Fruit fly (Drosophila melanogaster) whole organism, embryonic: Measurements from ENCODE around the gene PolE2.

Experiments
- Asciz ChIP-seq: fragments of 200-800 bp; sonication (Bioruptor generic); optimal IDR thresholded peaks from 2 replicates; lab custom pipeline; 2017; ENCODE audit warnings: missing biosample characterization, mild to moderate bottlenecking, missing genetic modification characterization, missing genetic modification reagents
- Bgb ChIP-seq: fragments of 200-800 bp; sonication (Bioruptor generic); IDR thresholded peaks from 2 replicates; pipeline ENCODE4 v1.3.6; 2022; ENCODE audit warnings: missing biosample characterization, missing genetic modification characterization; ENCODE audit not compliant: partially characterized antibody
- CG1024 ChIP-seq: fragments of 200-800 bp; sonication (Bioruptor generic); IDR thresholded peaks from 2 replicates; pipeline ENCODE4 v1.3.6; 2022; ENCODE audit warnings: missing biosample characterization, missing genetic modification characterization
- CG12219 ChIP-seq: fragments of 200-800 bp; sonication (Bioruptor generic); optimal IDR thresholded peaks from 3 replicates; lab custom pipeline; 2018; ENCODE audit warnings: missing biosample characterization, mild to moderate bottlenecking, missing genetic modification characterization
- CG12391 ChIP-seq: fragments of 200-800 bp; sonication (Bioruptor generic); optimal IDR thresholded peaks from 3 replicates; lab custom pipeline; 2018; ENCODE audit warnings: missing biosample characterization, mild to moderate bottlenecking, missing genetic modification characterization, moderate library complexity
- CG17186 ChIP-seq: fragments of 200-800 bp; sonication (Bioruptor generic); optimal IDR thresholded peaks from 3 replicates; lab custom pipeline; 2017; ENCODE audit warnings: missing biosample characterization, missing genetic modification reagents, missing genetic modification characterization
- CG18011 ChIP-seq: fragments of 200-800 bp; sonication (Bioruptor generic); optimal IDR thresholded peaks from 2 replicates; lab custom pipeline; 2017; ENCODE audit warnings: missing biosample characterization, missing genetic modification characterization, mild to moderate bottlenecking, moderate library complexity, missing genotype
- CG1832 ChIP-seq: fragments of 200-800 bp; sonication (Bioruptor generic); optimal IDR thresholded peaks from 2 replicates; lab custom pipeline; 2017; ENCODE audit warnings: missing biosample characterization, mild to moderate bottlenecking, missing genetic modification characterization, inconsistent platforms
- CG18476 ChIP-seq: fragments of 200-800 bp; sonication (Bioruptor generic); optimal IDR thresholded peaks from 2 replicates; lab custom pipeline; 2016; ENCODE audit warnings: missing biosample characterization, mild to moderate bottlenecking, missing genetic modification characterization
- CG18619 ChIP-seq: fragments of 200-800 bp; sonication (Bioruptor generic); optimal IDR thresholded peaks from 3 replicates; lab custom pipeline; 2017; ENCODE audit warnings: missing biosample characterization, mild to moderate bottlenecking, missing genetic modification characterization
- CG2116 ChIP-seq: fragments of 200-800 bp; sonication (Bioruptor generic); optimal IDR thresholded peaks from 3 replicates; lab custom pipeline; 2018; ENCODE audit warnings: missing biosample characterization, mild to moderate bottlenecking, missing genetic modification characterization
- CG33557 ChIP-seq: fragments of 200-800 bp; sonication (Bioruptor generic); optimal IDR thresholded peaks from 2 replicates; lab custom pipeline; 2019; ENCODE audit warnings: missing biosample characterization, mild to moderate bottlenecking, missing genetic modification characterization, moderate library complexity
- CG3726 ChIP-seq: fragments of 200-800 bp; sonication (Bioruptor generic); IDR thresholded peaks from 3 replicates; pipeline ENCODE4, ENCODE4 v1.3.6; 2022; ENCODE audit warnings: missing biosample characterization, missing genetic modification characterization
- CG43689 ChIP-seq: fragments of 200-800 bp; sonication (Bioruptor generic); IDR thresholded peaks from 2 replicates; pipeline ENCODE4 v1.3.6; 2022; ENCODE audit warnings: missing biosample characterization, missing genetic modification characterization
- CG4424 ChIP-seq: fragments of 200-800 bp; sonication (Bioruptor generic); optimal IDR thresholded peaks from 3 replicates; lab custom pipeline; 2016; ENCODE audit warnings: missing biosample characterization, missing genetic modification characterization
- CG9932 ChIP-seq: fragments of 200-800 bp; sonication (Bioruptor generic); IDR thresholded peaks from 2 replicates; pipeline ENCODE4 v1.3.6; 2022; ENCODE audit warnings: missing biosample characterization, missing genetic modification characterization
- Dbx ChIP-seq: fragments of 200-800 bp; sonication (Bioruptor generic); IDR thresholded peaks from 3 replicates; pipeline ENCODE4 v1.3.6; 2022; ENCODE audit warnings: missing biosample characterization, missing genetic modification characterization
- Ets65A ChIP-seq: fragments of 200-800 bp; sonication (Bioruptor generic); peaks from one replicate; lab custom pipeline; 2016; ENCODE audit warnings: missing biosample characterization, missing genetic modification characterization
- HLH54F ChIP-seq: fragments of 200-800 bp; sonication (Bioruptor generic); optimal IDR thresholded peaks from 3 replicates; lab custom pipeline; 2016; ENCODE audit warnings: missing biosample characterization, missing genetic modification characterization
- Lpt ChIP-seq: fragments of >200 bp; optimal IDR thresholded peaks from 2 replicates; lab custom pipeline; 2018; ENCODE audit warnings: missing biosample characterization, missing genetic modification characterization
- Mad ChIP-seq: fragments of 200-800 bp; sonication (Bioruptor generic); optimal IDR thresholded peaks from 2 replicates; lab custom pipeline; 2016; ENCODE audit warnings: missing biosample characterization, missing genetic modification characterization
- NfI ChIP-seq: fragments of 200-800 bp; sonication (Bioruptor generic); optimal IDR thresholded peaks from 3 replicates; lab custom pipeline; 2018; ENCODE audit warnings: missing biosample characterization, mild to moderate bottlenecking, missing genetic modification characterization, moderate library complexity
- Oaz ChIP-seq: fragments of 200-800 bp; sonication (Bioruptor generic); IDR thresholded peaks from 2 replicates; pipeline ENCODE4 v1.3.6; 2022; ENCODE audit warnings: missing biosample characterization, missing genetic modification characterization
- Sin3A ChIP-seq: fragments of >200 bp; optimal IDR thresholded peaks from 2 replicates; lab custom pipeline; 2018
- Sox100B ChIP-seq: fragments of 200-800 bp; sonication (Bioruptor generic); optimal IDR thresholded peaks from 3 replicates; lab custom pipeline; 2018; ENCODE audit warnings: missing biosample characterization, mild to moderate bottlenecking, missing genetic modification characterization
- Ssrp ChIP-seq: fragments of 200-800 bp; sonication (Bioruptor generic); optimal IDR thresholded peaks from 2 replicates; lab custom pipeline; 2018; ENCODE audit warnings: missing biosample characterization, mild to moderate bottlenecking, missing genetic modification characterization, moderate library complexity
- Stat92E ChIP-seq, 3 experiments: fragments of >200 bp in 2 of 3; fragments of 200-800 bp in 1 of 3; sonication (Bioruptor generic) in 1 of 3; optimal IDR thresholded peaks; 2 replicates each; lab custom pipeline; 2017 to 2019; ENCODE audit warnings: missing biosample characterization in 3 of 3, missing genetic modification characterization in 3 of 3, mild to moderate bottlenecking in 1 of 3, moderate library complexity in 1 of 3
- Xbp1 ChIP-seq: fragments of 200-800 bp; sonication (Bioruptor generic); optimal IDR thresholded peaks from 3 replicates; lab custom pipeline; 2016; ENCODE audit warnings: missing biosample characterization, mild to moderate bottlenecking, missing genetic modification characterization
- ase ChIP-seq: fragments of 200-800 bp; sonication (Bioruptor generic); IDR thresholded peaks from 3 replicates; pipeline ENCODE4 v1.3.6; 2022; ENCODE audit warnings: missing biosample characterization, missing genetic modification characterization
- cad ChIP-seq: fragments of >200 bp; optimal IDR thresholded peaks from 2 replicates; lab custom pipeline; 2017; ENCODE audit warnings: missing biosample characterization, missing genetic modification characterization
- ci ChIP-seq: fragments of 200-800 bp; sonication (Bioruptor generic); IDR thresholded peaks from 3 replicates; pipeline ENCODE4 v1.3.6; 2022; ENCODE audit warnings: missing biosample characterization, missing genetic modification characterization
- corto ChIP-seq: fragments of 200-800 bp; sonication (Bioruptor generic); optimal IDR thresholded peaks from 2 replicates; lab custom pipeline; 2016; ENCODE audit warnings: missing biosample characterization, mild to moderate bottlenecking, missing genetic modification characterization, moderate library complexity
- dmrt99B ChIP-seq: fragments of 200-800 bp; sonication (Bioruptor generic); optimal IDR thresholded peaks from 2 replicates; lab custom pipeline; 2018; ENCODE audit warnings: missing biosample characterization, mild to moderate bottlenecking, missing genetic modification characterization, moderate library complexity
- eve ChIP-seq, 2 experiments: fragments of >200 bp; optimal IDR thresholded peaks; 2 replicates each; lab custom pipeline; 2017; ENCODE audit warnings: missing biosample characterization in 2 of 2, missing genetic modification characterization in 2 of 2
- gro ChIP-seq: fragments of 200-800 bp; sonication (Bioruptor generic); optimal IDR thresholded peaks from 2 replicates; lab custom pipeline; 2016; ENCODE audit warnings: missing biosample characterization, missing genetic modification characterization
- hkb ChIP-seq, 2 experiments: fragments of 200-800 bp in 1 of 2; fragments of >200 bp in 1 of 2; sonication (Bioruptor generic) in 1 of 2; IDR thresholded peaks in 1 of 2; optimal IDR thresholded peaks in 1 of 2; 2 replicates each; pipeline versions ENCODE4 v1.3.6 to Lab custom; 2017 to 2022; ENCODE audit warnings: missing biosample characterization in 1 of 2, missing genetic modification characterization in 1 of 2
- jumu ChIP-seq: fragments of 200-800 bp; sonication (Bioruptor generic); optimal IDR thresholded peaks from 3 replicates; lab custom pipeline; 2016; ENCODE audit warnings: missing biosample characterization, missing genetic modification characterization
- ken ChIP-seq: fragments of 200-800 bp; sonication (Bioruptor generic); IDR thresholded peaks from 3 replicates; pipeline ENCODE4 v1.3.6; 2022; ENCODE audit warnings: missing biosample characterization, missing genetic modification characterization
- lab ChIP-seq: fragments of 200-800 bp; sonication (Bioruptor generic); optimal IDR thresholded peaks from 3 replicates; lab custom pipeline; 2017; ENCODE audit warnings: missing biosample characterization, missing genetic modification characterization, mild to moderate bottlenecking, moderate library complexity, missing genetic modification reagents
- mld ChIP-seq: fragments of 200-800 bp; sonication (Bioruptor generic); IDR thresholded peaks from 3 replicates; pipeline ENCODE4 v1.3.6; 2022; ENCODE audit warnings: missing biosample characterization, missing genetic modification characterization; ENCODE audit not compliant: partially characterized antibody
- row ChIP-seq: fragments of 200-800 bp; sonication (Bioruptor generic); IDR thresholded peaks from 3 replicates; pipeline ENCODE4 v1.3.6; 2022; ENCODE audit warnings: missing biosample characterization, missing genetic modification characterization
- slbo ChIP-seq: fragments of 200-800 bp; sonication (Bioruptor generic); IDR thresholded peaks from 2 replicates; pipeline ENCODE4 v1.3.6; 2022; ENCODE audit warnings: missing biosample characterization, missing genetic modification characterization
- slou ChIP-seq: fragments of 200-800 bp; sonication (Bioruptor generic); optimal IDR thresholded peaks from 3 replicates; lab custom pipeline; 2016; ENCODE audit warnings: missing biosample characterization, missing genetic modification characterization
- sob ChIP-seq: fragments of 200-800 bp; sonication (Bioruptor generic); IDR thresholded peaks from 2 replicates; pipeline ENCODE4 v1.3.6; 2022; ENCODE audit warnings: missing biosample characterization, missing genetic modification characterization
- ttk ChIP-seq: fragments of 200-800 bp; sonication (Bioruptor generic); IDR thresholded peaks from 2 replicates; pipeline ENCODE4 v2.1.2; 2022; ENCODE audit warnings: missing biosample characterization, missing genetic modification characterization
- vvl ChIP-seq: fragments of 200-800 bp; sonication (Bioruptor generic); IDR thresholded peaks from 2 replicates; pipeline ENCODE4 v1.3.6; 2022; ENCODE audit warnings: missing biosample characterization, missing genetic modification characterization
- wek ChIP-seq: fragments of 200-800 bp; sonication (Bioruptor generic); optimal IDR thresholded peaks from 3 replicates; lab custom pipeline; 2018; ENCODE audit warnings: missing biosample characterization, mild to moderate bottlenecking, missing genetic modification characterization, moderate library complexity
- zf30C ChIP-seq: fragments of 200-800 bp; sonication (Bioruptor generic); optimal IDR thresholded peaks from 3 replicates; lab custom pipeline; 2018; ENCODE audit warnings: missing biosample characterization, mild to moderate bottlenecking, missing genetic modification characterization

PolE2 gene

DNA sequence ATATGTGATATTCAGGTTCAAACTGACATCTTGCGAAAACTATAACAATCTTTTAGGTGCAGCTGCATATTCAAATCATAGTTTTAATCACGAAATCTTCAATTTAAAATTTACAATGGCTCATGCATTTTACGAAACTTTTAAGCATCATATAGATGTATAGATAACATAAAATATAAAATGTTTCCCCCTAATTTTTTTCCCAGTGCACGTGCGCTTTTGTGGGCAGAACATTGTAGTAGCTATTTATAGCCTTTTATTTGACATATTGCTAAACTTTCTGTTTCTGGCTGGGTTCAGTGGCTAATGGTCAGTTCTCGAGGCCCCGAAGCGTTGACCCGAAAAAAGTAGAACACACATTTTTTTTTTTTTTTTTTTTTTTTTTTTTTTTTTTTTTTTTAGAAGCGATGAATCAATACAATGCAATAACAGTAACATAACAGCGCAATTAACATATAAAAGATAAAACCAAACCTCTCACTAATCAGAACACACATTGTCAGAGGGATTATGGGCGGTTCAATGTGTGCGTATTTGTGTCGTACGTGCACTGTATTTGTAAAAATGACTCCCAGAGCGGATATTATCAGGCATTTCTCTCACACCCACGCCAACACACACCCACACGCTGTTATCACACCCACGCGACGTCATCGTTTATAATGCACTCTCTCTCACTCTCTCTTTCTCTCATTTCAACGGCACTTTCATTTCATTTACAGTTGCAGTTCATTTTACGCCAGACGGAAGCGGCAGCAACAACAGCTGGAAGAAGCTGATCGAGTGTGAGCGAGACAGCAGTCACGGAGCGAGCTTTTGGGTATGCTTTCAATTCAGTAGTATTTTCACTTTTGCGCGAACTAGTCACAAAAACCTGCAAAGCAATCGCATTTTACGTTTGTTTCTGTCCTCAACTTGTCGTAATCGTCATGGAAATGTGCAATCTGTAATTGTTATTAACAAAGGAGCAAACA is 29.1 kb upstream of the PolE2 start (continued):
- peak; percentile 27; the same call in 1 of the 2 replicates for TF ChIP-seq sob (GFP tag; lab: Robert Waterston, UW)
- no peak for TF ChIP-seq slou (GFP tag; lab: Kevin White, UChicago)
- TF ChIP-seq ci = peak; percentile 64; the same call in 2 of the 3 replicates
- no peak for TF ChIP-seq CG9932
- TF ChIP-seq CG18011 = peak; percentile 3
- TF ChIP-seq eve (GFP tag; optimal IDR thresholded peaks at IDR 0.05; lab: Kevin White, UChicago) = no peak
- peak; percentile 15 for TF ChIP-seq zf30C
- TF ChIP-seq CG3726 (GFP tag; lab: Robert Waterston, UW) = no peak
- TF ChIP-seq CG12391 (tag; lab: Kevin White, UChicago) = peak; percentile 61
- TF ChIP-seq CG2116 = peak; percentile 5
- peak; percentile 55 for TF ChIP-seq Ssrp (tag; lab: Kevin White, UChicago)
- peak; percentile 45 for TF ChIP-seq NfI (GFP tag; lab: Kevin White, UChicago)
- peak; percentile 20 for TF ChIP-seq Mad (GFP tag; lab: Kevin White, UChicago)
- TF ChIP-seq Sox100B (GFP tag; lab: Kevin White, UChicago) = peak; percentile 23
- no peak for TF ChIP-seq Asciz (GFP tag; lab: Kevin White, UChicago)
- no peak for TF ChIP-seq mld (GFP tag; lab: Robert Waterston, UW)
- TF ChIP-seq lab (GFP tag; lab: Kevin White, UChicago) = peak; percentile 5
- no peak for TF ChIP-seq corto (GFP tag; lab: Kevin White, UChicago)
- peak; percentile 68 for TF ChIP-seq dmrt99B (tag; lab: Kevin White, UChicago)
- no peak for TF ChIP-seq Ets65A (GFP tag; lab: Kevin White, UChicago)
- TF ChIP-seq CG12219 (GFP tag; lab: Kevin White, UChicago) = peak; percentile 41
- TF ChIP-seq CG43689 = 0 out of 2 replicates have a peak, but pooled peaks have one; percentile 30
- no peak for TF ChIP-seq jumu
- peak; percentile 22 for TF ChIP-seq CG18619 (GFP tag; lab: Kevin White, UChicago)
- no peak for TF ChIP-seq Sin3A (lab: Kevin White, UChicago)
- no peak for TF ChIP-seq CG17186
- TF ChIP-seq HLH54F (GFP tag; lab: Kevin White, UChicago) = peak; percentile 21
- no peak; the same call in 1 of the 2 replicates for TF ChIP-seq Bgb (GFP tag; lab: Robert Waterston, UW)
- TF ChIP-seq cad (GFP tag; lab: Kevin White, UChicago) = no peak
- peak; percentile 36 for TF ChIP-seq CG4424
- TF ChIP-seq wek (GFP tag; lab: Kevin White, UChicago) = peak; percentile 16
- TF ChIP-seq hkb (optimal IDR thresholded peaks at IDR 0.05; lab: Kevin White, UChicago) = no peak
- peak; percentile 63 for TF ChIP-seq hkb (GFP tag; IDR thresholded peaks at IDR 0.05; lab: Robert Waterston, UW)
- TF ChIP-seq Dbx = no peak
- TF ChIP-seq Xbp1 (GFP tag; lab: Kevin White, UChicago) = peak; percentile 57
- TF ChIP-seq row (GFP tag; lab: Robert Waterston, UW) = peak; percentile 55; the same call in 2 of the 3 replicates
- no peak for TF ChIP-seq Lpt
- peak; percentile 54 for TF ChIP-seq CG1832 (GFP tag; lab: Kevin White, UChicago)
- TF ChIP-seq gro (GFP tag; lab: Kevin White, UChicago) = no peak
- 0 out of 2 replicates have a peak, but pooled peaks have one; percentile 12 for TF ChIP-seq CG1024
- no peak for TF ChIP-seq ken
- TF ChIP-seq Oaz (GFP tag; lab: Robert Waterston, UW) = 0 out of 2 replicates have a peak, but pooled peaks have one; percentile 23
- TF ChIP-seq ttk (GFP tag; lab: Robert Waterston, UW) = no peak
- no peak for TF ChIP-seq Stat92E (GFP tag; optimal IDR thresholded peaks at IDR 0.05; lab: Kevin White, UChicago)
- no peak for TF ChIP-seq CG33557 (GFP tag; lab: Kevin White, UChicago)
- TF ChIP-seq ase (GFP tag; lab: Robert Waterston, UW) = 0 out of 3 replicates have a peak, but pooled peaks have one; percentile 20
- TF ChIP-seq CG18476 = no peak
- peak; percentile 54 for TF ChIP-seq slbo
- peak; percentile 22; the same call in 1 of the 2 replicates for TF ChIP-seq vvl (GFP tag; lab: Robert Waterston, UW)
